Fruit fly (Drosophila melanogaster): ENCODE measurements around the gene B52.
A peak's percentile ranks its signal among the peaks of the same experiment; 100 is the strongest.

Gene B52

DNA sequence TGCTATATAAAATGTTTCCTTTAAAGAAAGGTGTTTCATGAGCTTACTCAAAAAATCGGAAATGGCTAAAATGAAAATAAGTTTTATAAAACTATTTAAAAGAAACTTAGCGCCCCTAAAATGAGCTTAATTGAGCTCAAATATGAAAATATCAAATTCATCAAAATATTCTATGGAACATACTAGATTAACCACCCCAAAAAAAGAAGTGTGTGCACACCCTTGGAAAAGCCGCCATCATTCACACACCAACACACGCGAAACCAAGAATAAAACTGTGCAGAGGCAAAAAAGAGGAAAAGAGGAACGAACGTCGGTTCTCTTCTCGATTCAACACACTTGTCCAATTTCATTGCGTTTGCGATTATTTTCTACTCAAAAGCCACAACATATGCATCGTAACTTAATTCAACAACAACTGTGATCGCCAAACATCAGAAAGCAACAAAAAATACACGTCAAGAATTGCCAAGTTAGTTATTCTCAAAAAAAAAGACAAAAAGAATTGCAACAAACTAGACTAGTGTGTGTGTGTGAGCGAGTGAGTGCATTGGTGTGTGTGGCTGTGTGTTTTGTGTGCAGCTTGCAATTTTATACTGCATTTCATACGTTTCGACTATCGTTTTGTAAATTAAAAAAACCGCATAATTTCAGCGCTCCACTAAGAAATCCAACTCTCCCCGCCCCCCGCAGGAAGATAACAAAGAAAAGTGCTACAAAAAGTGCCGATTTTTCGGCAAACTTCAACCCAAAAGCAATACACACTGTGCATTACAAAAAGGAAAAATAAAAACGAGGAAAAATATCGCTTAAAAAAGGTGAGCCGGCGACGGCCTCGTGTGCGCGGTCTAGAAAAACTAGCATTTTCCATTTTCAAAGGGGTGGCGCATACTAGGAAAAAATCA lies 14.1 kb upstream of the B52 start, which contains the start of gene rin (continued):
- peak; percentile 41 for TF ChIP-seq sqz (GFP tag; optimal IDR thresholded peaks at IDR 0.05)

DNA sequence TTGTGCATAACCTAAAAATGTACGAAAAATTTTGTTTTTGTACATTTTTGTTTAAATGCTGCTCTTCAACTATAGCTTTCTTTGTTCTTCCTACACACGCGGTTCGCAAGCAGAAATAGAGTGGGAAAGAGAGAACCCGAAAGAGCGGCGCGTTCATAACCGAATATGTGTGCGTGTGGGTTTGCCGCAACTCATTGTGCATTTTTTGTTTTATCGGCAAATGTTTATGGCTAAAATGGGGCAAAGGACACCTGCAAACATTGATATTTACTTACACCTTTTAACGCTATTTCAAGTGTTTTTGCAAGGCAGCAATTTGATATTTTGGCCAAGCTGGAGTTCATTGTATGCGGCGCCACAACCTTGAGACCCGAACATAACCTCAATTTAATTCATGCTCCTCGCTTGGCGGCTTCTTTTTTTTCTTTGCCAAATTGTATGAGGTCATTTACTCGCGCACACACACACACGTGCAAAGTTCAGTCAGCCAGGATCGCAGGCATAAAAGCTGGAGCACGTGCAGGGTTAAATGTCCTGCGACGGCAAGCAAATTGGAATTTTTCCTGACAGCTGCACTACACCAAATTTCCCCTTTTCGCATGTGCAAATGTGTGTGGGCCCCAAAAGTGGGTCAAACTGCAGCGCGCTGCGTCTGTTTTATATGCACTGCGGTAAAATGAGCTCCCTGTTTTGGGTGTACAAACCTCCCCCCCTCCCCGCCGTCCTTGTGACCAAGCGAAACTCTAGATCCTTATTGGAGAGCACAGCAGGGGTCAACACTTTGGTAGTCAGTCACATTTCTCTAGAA lies 13.2 kb upstream of the B52 start:
- no peak for TF ChIP-seq fd96Cb (tag; optimal IDR thresholded peaks at IDR 0.05)
- no peak for TF ChIP-seq CG15011 (GFP tag; optimal IDR thresholded peaks at IDR 0.05)
- TF ChIP-seq CG33213 (GFP tag; optimal IDR thresholded peaks at IDR 0.05), result no peak
- TF ChIP-seq CG3847 (GFP tag; IDR thresholded peaks at IDR 0.05), result no peak
- no peak for TF ChIP-seq CG10565 (GFP tag; optimal IDR thresholded peaks at IDR 0.05)
- no peak for TF ChIP-seq NFAT (GFP tag; IDR thresholded peaks at IDR 0.05)
- TF ChIP-seq CG12769 (tag; optimal IDR thresholded peaks at IDR 0.05), result no peak
- TF ChIP-seq CG6765 (GFP tag; optimal IDR thresholded peaks at IDR 0.05), result no peak
- no peak for TF ChIP-seq CG8388 (GFP tag; optimal IDR thresholded peaks at IDR 0.05)
- peak; percentile 8 for TF ChIP-seq sqz (GFP tag; optimal IDR thresholded peaks at IDR 0.05)
- TF ChIP-seq onecut (GFP tag; IDR thresholded peaks at IDR 0.05), result no peak
- 0 out of 3 replicates have a peak, but pooled peaks have one; percentile 7 for TF ChIP-seq CG11695 (GFP tag; IDR thresholded peaks at IDR 0.05)
- TF ChIP-seq CG3838 (GFP tag; optimal IDR thresholded peaks at IDR 0.05), result no peak
- peak; percentile 24 for TF ChIP-seq CG15479 (GFP tag; optimal IDR thresholded peaks at IDR 0.05)
- TF ChIP-seq CG1647 (GFP tag; optimal IDR thresholded peaks at IDR 0.05), result no peak
- TF ChIP-seq CG13123 (GFP tag; optimal IDR thresholded peaks at IDR 0.05), result no peak
- no peak for TF ChIP-seq CG30431 (GFP tag; optimal IDR thresholded peaks at IDR 0.05)
- TF ChIP-seq Ptx1 (GFP tag; IDR thresholded peaks at IDR 0.05), result no peak
- TF ChIP-seq Aef1 (GFP tag; IDR thresholded peaks at IDR 0.05), result 0 out of 3 replicates have a peak, but pooled peaks have one; percentile 10
- no peak for TF ChIP-seq CG15073 (GFP tag; optimal IDR thresholded peaks at IDR 0.05)
- TF ChIP-seq CG16779 (GFP tag; IDR thresholded peaks at IDR 0.05), result no peak
- TF ChIP-seq wdn (GFP tag; IDR thresholded peaks at IDR 0.05), result no peak
- no peak for TF ChIP-seq Optix (GFP tag; IDR thresholded peaks at IDR 0.05)
- no peak for TF ChIP-seq CHES-1-like (GFP tag; optimal IDR thresholded peaks at IDR 0.05)
- peak; percentile 39 for TF ChIP-seq Med (GFP tag)
- no peak for TF ChIP-seq chif (GFP tag; optimal IDR thresholded peaks at IDR 0.05)
- TF ChIP-seq klu (GFP tag; IDR thresholded peaks at IDR 0.05), result no peak
- TF ChIP-seq CG4854 (GFP tag; optimal IDR thresholded peaks at IDR 0.05), result no peak
- TF ChIP-seq Vsx1 (GFP tag; optimal IDR thresholded peaks at IDR 0.05), result no peak
- TF ChIP-seq Hr3 (GFP tag; optimal IDR thresholded peaks at IDR 0.05), result no peak
- TF ChIP-seq CG1024 (GFP tag; IDR thresholded peaks at IDR 0.05), result no peak
- no peak for TF ChIP-seq ato (GFP tag; IDR thresholded peaks at IDR 0.05; ENCODE audit: partially characterized antibody)
- TF ChIP-seq nerfin-1 (tag; optimal IDR thresholded peaks at IDR 0.05), result no peak
- TF ChIP-seq chinmo (GFP tag; IDR thresholded peaks at IDR 0.05; ENCODE audit: partially characterized antibody), result peak; percentile 73; the same call in 1 of the 4 replicates
- TF ChIP-seq jigr1 (GFP tag; IDR thresholded peaks at IDR 0.05), result no peak
- TF ChIP-seq Dek (tag; optimal IDR thresholded peaks at IDR 0.05), result no peak
- no peak for TF ChIP-seq CG6689 (GFP tag; IDR thresholded peaks at IDR 0.05)
- TF ChIP-seq mirr (GFP tag; optimal IDR thresholded peaks at IDR 0.05), result no peak
- no peak for TF ChIP-seq wek (GFP tag; optimal IDR thresholded peaks at IDR 0.05)
- TF ChIP-seq E2f1 (GFP tag; IDR thresholded peaks at IDR 0.05), result no peak
- TF ChIP-seq ssp (GFP tag; IDR thresholded peaks at IDR 0.05), result no peak
- TF ChIP-seq tap (tag; optimal IDR thresholded peaks at IDR 0.05), result no peak
- no peak for TF ChIP-seq tup (GFP tag; optimal IDR thresholded peaks at IDR 0.05)
- peak; percentile 90 for TF ChIP-seq ftz-f1 (GFP tag; optimal IDR thresholded peaks at IDR 0.05)
- TF ChIP-seq tio (GFP tag; optimal IDR thresholded peaks at IDR 0.05), result no peak
- no peak for TF ChIP-seq Lpt (GFP tag; optimal IDR thresholded peaks at IDR 0.05)
